Fruit fly (Drosophila melanogaster): ENCODE results near the gene CG14053.

DNA sequence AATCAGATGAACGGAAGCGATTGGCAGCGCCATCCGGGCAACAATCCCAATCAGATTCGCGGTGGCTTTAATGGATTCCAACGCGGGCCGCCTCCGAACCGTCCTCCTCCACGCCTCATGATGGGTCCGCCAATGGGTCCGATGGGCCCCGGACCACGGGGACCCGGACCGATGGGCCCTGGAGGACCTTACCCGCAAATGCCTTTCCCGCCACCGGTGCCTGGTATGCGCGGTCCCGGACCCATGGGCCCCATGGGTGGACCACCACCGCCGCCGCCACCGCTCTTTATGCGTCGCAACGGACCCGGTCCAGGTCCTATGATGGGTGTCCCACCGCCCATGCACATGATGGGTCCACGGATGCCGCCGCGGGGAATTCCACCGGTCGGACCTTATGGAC, 49.2 kb upstream of the CG14053 start:
- TF ChIP-seq peb (GFP tag; IDR thresholded peaks at IDR 0.05) = no peak
- no peak for TF ChIP-seq CG4854 (GFP tag; optimal IDR thresholded peaks at IDR 0.05)
- TF ChIP-seq CG31441 (GFP tag; IDR thresholded peaks at IDR 0.05) = no peak
